Fruit fly (Drosophila melanogaster) whole organism, embryonic: ENCODE results near the gene CG31161.

ENCODE experiments used
- Bteb2 ChIP-seq: fragments of 200-800 bp; sonication (Bioruptor generic); optimal IDR thresholded peaks from 2 replicates; lab custom pipeline; 2016; ENCODE audit warnings: missing biosample characterization, missing genetic modification characterization
- CG1024 ChIP-seq: fragments of 200-800 bp; sonication (Bioruptor generic); IDR thresholded peaks from 2 replicates; pipeline ENCODE4 v1.3.6; 2022; ENCODE audit warnings: missing biosample characterization, missing genetic modification characterization
- CG10366 ChIP-seq: fragments of 200-800 bp; sonication (Bioruptor generic); IDR thresholded peaks from 2 replicates; pipeline ENCODE4 v1.3.6; 2022; ENCODE audit warnings: missing biosample characterization, missing genetic modification characterization
- CG11093 ChIP-seq: fragments of 200-800 bp; sonication (Bioruptor generic); IDR thresholded peaks from 3 replicates; pipeline ENCODE4 v1.3.6; 2022; ENCODE audit warnings: missing biosample characterization, missing genetic modification characterization
- CG11723 ChIP-seq: fragments of 200-800 bp; sonication (Bioruptor generic); optimal IDR thresholded peaks from 2 replicates; lab custom pipeline; 2017; ENCODE audit warnings: missing biosample characterization, mild to moderate bottlenecking, missing genetic modification characterization
- CG12744 ChIP-seq: fragments of 200-800 bp; sonication (Bioruptor generic); optimal IDR thresholded peaks from 2 replicates; lab custom pipeline; 2016; ENCODE audit warnings: missing biosample characterization, missing genetic modification characterization
- CG12769 ChIP-seq: fragments of 200-800 bp; sonication (Bioruptor generic); optimal IDR thresholded peaks from 2 replicates; lab custom pipeline; 2019; ENCODE audit warnings: missing biosample characterization, mild to moderate bottlenecking, missing genetic modification characterization, moderate library complexity
- CG1647 ChIP-seq: fragments of 200-800 bp; sonication (Bioruptor generic); optimal IDR thresholded peaks from 3 replicates; lab custom pipeline; 2016; ENCODE audit warnings: missing biosample characterization, missing genetic modification characterization
- CG17328 ChIP-seq: fragments of 200-800 bp; sonication (Bioruptor generic); IDR thresholded peaks from 2 replicates; pipeline ENCODE4 v1.3.6; 2022; ENCODE audit warnings: missing biosample characterization, missing genetic modification characterization
- CG2129 ChIP-seq: fragments of 200-800 bp; sonication (Bioruptor generic); IDR thresholded peaks from 2 replicates; pipeline ENCODE4 v1.3.6; 2022; ENCODE audit warnings: missing biosample characterization, missing genetic modification characterization; ENCODE audit not compliant: partially characterized antibody
- CG30403 ChIP-seq: fragments of 200-800 bp; sonication (Bioruptor generic); optimal IDR thresholded peaks from 3 replicates; lab custom pipeline; 2016; ENCODE audit warnings: missing biosample characterization, missing genetic modification characterization
- CG31365 ChIP-seq: fragments of 200-800 bp; sonication (Bioruptor generic); optimal IDR thresholded peaks from 2 replicates; lab custom pipeline; 2018; ENCODE audit warnings: missing biosample characterization, mild to moderate bottlenecking, missing genetic modification characterization
- CG33557 ChIP-seq: fragments of 200-800 bp; sonication (Bioruptor generic); optimal IDR thresholded peaks from 2 replicates; lab custom pipeline; 2019; ENCODE audit warnings: missing biosample characterization, mild to moderate bottlenecking, missing genetic modification characterization, moderate library complexity
- CG3407 ChIP-seq: fragments of 200-800 bp; sonication (Bioruptor generic); optimal IDR thresholded peaks from 2 replicates; lab custom pipeline; 2018; ENCODE audit warnings: missing biosample characterization, mild to moderate bottlenecking, missing genetic modification characterization
- CG3995 ChIP-seq: fragments of 200-800 bp; sonication (Bioruptor generic); optimal IDR thresholded peaks from 3 replicates; lab custom pipeline; 2016; ENCODE audit warnings: missing biosample characterization, missing genetic modification characterization
- CG4404 ChIP-seq: fragments of 200-800 bp; sonication (Bioruptor generic); IDR thresholded peaks from 2 replicates; pipeline ENCODE4 v1.3.6; 2022; ENCODE audit warnings: missing biosample characterization, missing genetic modification characterization
- CG6813 ChIP-seq: fragments of 200-800 bp; sonication (Bioruptor generic); optimal IDR thresholded peaks from 2 replicates; lab custom pipeline; 2017; ENCODE audit warnings: missing biosample characterization, missing genetic modification characterization, mild to moderate bottlenecking, moderate library complexity, missing genetic modification reagents
- CG7271 ChIP-seq: fragments of 200-800 bp; sonication (Bioruptor generic); optimal IDR thresholded peaks from 2 replicates; lab custom pipeline; 2018; ENCODE audit warnings: missing biosample characterization, mild to moderate bottlenecking, missing genetic modification characterization, moderate library complexity
- CG7839 ChIP-seq: fragments of 200-800 bp; sonication (Bioruptor generic); optimal IDR thresholded peaks from 3 replicates; lab custom pipeline; 2018; ENCODE audit warnings: missing biosample characterization, mild to moderate bottlenecking, missing genetic modification characterization, moderate library complexity
- CG7928 ChIP-seq: fragments of 200-800 bp; sonication (Bioruptor generic); optimal IDR thresholded peaks from 2 replicates; lab custom pipeline; 2017; ENCODE audit warnings: missing biosample characterization, mild to moderate bottlenecking, missing genetic modification characterization
- CG7987 ChIP-seq: fragments of 200-800 bp; sonication (Bioruptor generic); optimal IDR thresholded peaks from 2 replicates; lab custom pipeline; 2018; ENCODE audit warnings: missing biosample characterization, mild to moderate bottlenecking, missing genetic modification characterization, moderate library complexity
- HmgD ChIP-seq: fragments of 200-800 bp; sonication (Bioruptor generic); optimal IDR thresholded peaks from 3 replicates; lab custom pipeline; 2016; ENCODE audit warnings: missing biosample characterization, missing genetic modification characterization
- Lim3 ChIP-seq: fragments of 200-800 bp; sonication (Bioruptor generic); IDR thresholded peaks from 2 replicates; pipeline ENCODE4 v1.3.6; 2022; ENCODE audit warnings: missing biosample characterization, missing genetic modification characterization
- NC2β ChIP-seq: fragments of 200-800 bp; sonication (Bioruptor generic); optimal IDR thresholded peaks from 2 replicates; lab custom pipeline; 2016; ENCODE audit warnings: missing biosample characterization, missing genetic modification characterization
- PHDP ChIP-seq: fragments of 200-800 bp; sonication (Bioruptor generic); optimal IDR thresholded peaks from 3 replicates; lab custom pipeline; 2018; ENCODE audit warnings: missing biosample characterization, mild to moderate bottlenecking, missing genetic modification characterization, moderate library complexity
- Rfx ChIP-seq: fragments of 200-800 bp; sonication (Bioruptor generic); IDR thresholded peaks from 2 replicates; pipeline ENCODE4 v1.3.6; 2022; ENCODE audit warnings: missing biosample characterization, missing genetic modification characterization
- Six4 ChIP-seq: fragments of 200-800 bp; sonication (Bioruptor generic); optimal IDR thresholded peaks from 2 replicates; lab custom pipeline; 2016; ENCODE audit warnings: missing biosample characterization, missing genetic modification characterization
- Trl ChIP-seq, 3 experiments: fragments of >200 bp in 2 of 3; fragments of 200-800 bp in 1 of 3; sonication (Bioruptor generic) in 1 of 3; optimal IDR thresholded peaks; 2 replicates in 1 of 3; 3 replicates in 2 of 3; lab custom pipeline; 2016 to 2017; ENCODE audit warnings: missing biosample characterization in 1 of 3, missing genetic modification characterization in 1 of 3
- az2 ChIP-seq: fragments of 200-800 bp; sonication (Bioruptor generic); optimal IDR thresholded peaks from 3 replicates; lab custom pipeline; 2016; ENCODE audit warnings: missing biosample characterization, missing genetic modification characterization
- bcd ChIP-seq: fragments of 200-800 bp; sonication (Bioruptor generic); optimal IDR thresholded peaks from 2 replicates; lab custom pipeline; 2017; ENCODE audit warnings: missing biosample characterization, mild to moderate bottlenecking, missing genetic modification characterization
- bigmax ChIP-seq: fragments of 200-800 bp; sonication (Bioruptor generic); optimal IDR thresholded peaks from 2 replicates; lab custom pipeline; 2018; ENCODE audit warnings: missing biosample characterization, mild to moderate bottlenecking, missing genetic modification characterization
- dimm ChIP-seq: fragments of 200-800 bp; sonication (Bioruptor generic); IDR thresholded peaks from 2 replicates; pipeline ENCODE4 v1.3.6; 2022; ENCODE audit warnings: missing biosample characterization, missing genetic modification characterization
- dpn ChIP-seq, 2 experiments: fragments of 200-800 bp; sonication (Bioruptor generic); optimal IDR thresholded peaks; 3 replicates each; lab custom pipeline; 2016; ENCODE audit warnings: missing biosample characterization in 2 of 2, missing genetic modification characterization in 2 of 2
- fd3F ChIP-seq: fragments of 200-800 bp; sonication (Bioruptor generic); optimal IDR thresholded peaks from 2 replicates; lab custom pipeline; 2018; ENCODE audit warnings: missing biosample characterization, mild to moderate bottlenecking, missing genetic modification characterization, moderate library complexity
- fru ChIP-seq: fragments of >200 bp; optimal IDR thresholded peaks from 2 replicates; lab custom pipeline; 2017
- gce ChIP-seq: fragments of 200-800 bp; sonication (Bioruptor generic); IDR thresholded peaks from 3 replicates; pipeline ENCODE4 v1.3.6; 2022; ENCODE audit warnings: missing biosample characterization, missing genetic modification characterization
- kni ChIP-seq: fragments of 200-800 bp; sonication (Bioruptor generic); optimal IDR thresholded peaks from 3 replicates; lab custom pipeline; 2017; ENCODE audit warnings: mild to moderate bottlenecking, missing biosample characterization, missing genetic modification reagents, missing genetic modification characterization
- knrl ChIP-seq: fragments of 200-800 bp; sonication (Bioruptor generic); IDR thresholded peaks from 3 replicates; pipeline ENCODE4 v1.3.6; 2022; ENCODE audit warnings: missing biosample characterization, missing genetic modification characterization; ENCODE audit not compliant: partially characterized antibody
- mld ChIP-seq: fragments of 200-800 bp; sonication (Bioruptor generic); IDR thresholded peaks from 3 replicates; pipeline ENCODE4 v1.3.6; 2022; ENCODE audit warnings: missing biosample characterization, missing genetic modification characterization; ENCODE audit not compliant: partially characterized antibody
- nmo ChIP-seq: fragments of 200-800 bp; sonication (Bioruptor generic); optimal IDR thresholded peaks from 2 replicates; lab custom pipeline; 2018; ENCODE audit warnings: missing biosample characterization, mild to moderate bottlenecking, missing genetic modification characterization, moderate library complexity
- nom ChIP-seq: fragments of 200-800 bp; sonication (Bioruptor generic); optimal IDR thresholded peaks from 2 replicates; lab custom pipeline; 2017; ENCODE audit warnings: missing biosample characterization, missing genetic modification characterization, mild to moderate bottlenecking, moderate library complexity, missing genetic modification reagents
- pita ChIP-seq: fragments of 200-800 bp; sonication (Bioruptor generic); optimal IDR thresholded peaks from 2 replicates; lab custom pipeline; 2017; ENCODE audit warnings: missing biosample characterization, mild to moderate bottlenecking, missing genetic modification characterization
- pzg ChIP-seq: fragments of 200-800 bp; sonication (Bioruptor generic); optimal IDR thresholded peaks from 3 replicates; lab custom pipeline; 2018; ENCODE audit warnings: missing biosample characterization, mild to moderate bottlenecking, missing genetic modification characterization, moderate library complexity
- sens ChIP-seq: fragments of 200-800 bp; sonication (Bioruptor generic); peaks from one replicate; lab custom pipeline; 2016; ENCODE audit warnings: missing biosample characterization, missing genetic modification characterization
- sens-2 ChIP-seq: fragments of 200-800 bp; sonication (Bioruptor generic); IDR thresholded peaks from 2 replicates; pipeline ENCODE4 v1.3.6; 2022; ENCODE audit warnings: missing biosample characterization, missing genetic modification characterization
- sob ChIP-seq: fragments of 200-800 bp; sonication (Bioruptor generic); IDR thresholded peaks from 2 replicates; pipeline ENCODE4 v1.3.6; 2022; ENCODE audit warnings: missing biosample characterization, missing genetic modification characterization
- sr ChIP-seq: fragments of 200-800 bp; sonication (Bioruptor generic); IDR thresholded peaks from 3 replicates; pipeline ENCODE4 v1.3.6; 2022; ENCODE audit warnings: missing biosample characterization, missing genetic modification characterization
- tap ChIP-seq: fragments of 200-800 bp; optimal IDR thresholded peaks from 3 replicates; lab custom pipeline; 2019; ENCODE audit warnings: missing biosample characterization, mild to moderate bottlenecking, missing genetic modification characterization, moderate library complexity
- vfl ChIP-seq: fragments of 200-800 bp; sonication (Bioruptor generic); optimal IDR thresholded peaks from 2 replicates; lab custom pipeline; 2016; ENCODE audit warnings: missing biosample characterization, missing genetic modification characterization
- zen2 ChIP-seq: fragments of 200-800 bp; sonication (Bioruptor generic); IDR thresholded peaks from 3 replicates; pipeline ENCODE4 v1.3.6; 2022; ENCODE audit warnings: missing biosample characterization, missing genetic modification characterization; ENCODE audit not compliant: partially characterized antibody

The CG31161 gene

dm6 chr3R:22626842-22627392 is 10.6 kb downstream of the CG31161 start (continued):
- TF ChIP-seq dpn (GFP tag; optimal IDR thresholded peaks at IDR 0.05; lab: Kevin White, UChicago) (no peak), mld (GFP tag; lab: Robert Waterston, UW) (no peak), CG1024 (GFP tag; lab: Robert Waterston, UW) (0 out of 2 replicates have a peak, but pooled peaks have one; percentile 15), pzg (GFP tag; lab: Kevin White, UChicago) (no peak), Bteb2 (peak; percentile 50), PHDP (tag; lab: Kevin White, UChicago) (peak; percentile 57), pita (GFP tag; lab: Kevin White, UChicago) (no peak), CG10366 (GFP tag; lab: Robert Waterston, UW) (no peak), fd3F (GFP tag; lab: Kevin White, UChicago) (peak; percentile 25), CG3407 (GFP tag; lab: Kevin White, UChicago) (peak; percentile 60), CG2129 (no peak), nmo (GFP tag; lab: Kevin White, UChicago) (no peak), sens (GFP tag; lab: Kevin White, UChicago) (peak; percentile 78), vfl (GFP tag; lab: Kevin White, UChicago) (no peak), bigmax (no peak), bcd (peak; percentile 50), CG11723 (GFP tag; lab: Kevin White, UChicago) (no peak), CG4404 (GFP tag; lab: Robert Waterston, UW) (no peak), knrl (no peak), kni (peak; percentile 71), CG33557 (GFP tag; lab: Kevin White, UChicago) (no peak), CG31365 (peak; percentile 62), Lim3 (GFP tag; lab: Robert Waterston, UW) (no peak), CG1647 (no peak), CG7839 (tag; lab: Kevin White, UChicago) (peak; percentile 25), CG7928 (no peak), CG30403 (GFP tag; lab: Kevin White, UChicago) (no peak), gce (GFP tag; lab: Robert Waterston, UW) (no peak), nom (GFP tag; lab: Kevin White, UChicago) (peak; percentile 97), NC2β (no peak), CG3995 (GFP tag; lab: Kevin White, UChicago) (no peak), dimm (GFP tag; lab: Robert Waterston, UW) (no peak), CG11093 (no peak), CG6813 (GFP tag; lab: Kevin White, UChicago) (peak; percentile 71), Six4 (GFP tag; lab: Kevin White, UChicago) (no peak), CG7271 (tag; lab: Kevin White, UChicago) (no peak), Rfx (GFP tag; lab: Robert Waterston, UW) (no peak; the same call in 1 of the 2 replicates), HmgD (GFP tag; lab: Kevin White, UChicago) (no peak), CG17328 (GFP tag; lab: Robert Waterston, UW) (no peak), CG12769 (tag; lab: Kevin White, UChicago) (peak; percentile 80), CG12744 (GFP tag; lab: Kevin White, UChicago) (peak; percentile 56), Trl (optimal IDR thresholded peaks at IDR 0.05; lab: Kevin White, UChicago) (peak; percentile 96 to 100), Trl (GFP tag; optimal IDR thresholded peaks at IDR 0.05; lab: Kevin White, UChicago) (peak; percentile 51), fru (lab: Kevin White, UChicago) (no peak), CG7987 (GFP tag; lab: Kevin White, UChicago) (peak; percentile 73), tap (no peak), az2 (no peak), zen2 (GFP tag; lab: Robert Waterston, UW) (no peak), sens-2 (GFP tag; lab: Robert Waterston, UW) (no peak), sr (GFP tag; lab: Robert Waterston, UW) (peak; percentile 50; the same call in 2 of the 3 replicates), sob (peak; percentile 42; the same call in 1 of the 2 replicates)
